Fruit fly (Drosophila melanogaster): Measurements from ENCODE around the gene CG42728.

CG42728 gene

dm6 chr3L:15510787-15511186 lies 17.2 kb downstream of the CG42728 start, which contains the start of gene MsrA:
TSS of gene MsrA (plus strand) at chr3L:15511052.
- TF ChIP-seq h (GFP tag; optimal IDR thresholded peaks at IDR 0.05) = peak; percentile 28
- peak; percentile 9 for TF ChIP-seq rgr (GFP tag; optimal IDR thresholded peaks at IDR 0.05)
- TF ChIP-seq Jra (GFP tag; optimal IDR thresholded peaks at IDR 0.05) = no peak
- TF ChIP-seq Dif (GFP tag; optimal IDR thresholded peaks at IDR 0.05; ENCODE audit: partially characterized antibody) = peak; percentile 81
- TF ChIP-seq sv (GFP tag; optimal IDR thresholded peaks at IDR 0.05) = no peak
- TF ChIP-seq N (GFP tag; optimal IDR thresholded peaks at IDR 0.05) = no peak
- no peak for TF ChIP-seq dmrt93B (GFP tag; optimal IDR thresholded peaks at IDR 0.05)
- TF ChIP-seq sage (GFP tag; optimal IDR thresholded peaks at IDR 0.05) = no peak
- TF ChIP-seq Sp1 (GFP tag; optimal IDR thresholded peaks at IDR 0.05) = peak; percentile 25
- TF ChIP-seq HLH106 (tag; optimal IDR thresholded peaks at IDR 0.05) = no peak
- TF ChIP-seq dl (GFP tag; optimal IDR thresholded peaks at IDR 0.05; ENCODE audit: insufficient read depth in 1 of 2, partially characterized antibody in 2 of 2) = peak; percentile 74 to 84
- TF ChIP-seq dsf (GFP tag; optimal IDR thresholded peaks at IDR 0.05; ENCODE audit: borderline replicate concordance) = no peak
- TF ChIP-seq CG9705 (GFP tag; optimal IDR thresholded peaks at IDR 0.05) = no peak
- peak; percentile 16 for TF ChIP-seq OdsH (GFP tag; optimal IDR thresholded peaks at IDR 0.05)
- no peak for TF ChIP-seq tai (GFP tag; optimal IDR thresholded peaks at IDR 0.05)

- TF ChIP-seq Sp1 (GFP tag; optimal IDR thresholded peaks at IDR 0.05) (no peak), Myc (optimal IDR thresholded peaks at IDR 0.05) (no peak), Vsx2 (GFP tag; optimal IDR thresholded peaks at IDR 0.05; ENCODE audit: partially characterized antibody) (no peak), pan (optimal IDR thresholded peaks at IDR 0.05) (no peak), brk (GFP tag; optimal IDR thresholded peaks at IDR 0.05) (no peak), GATAd (GFP tag; optimal IDR thresholded peaks at IDR 0.05) (no peak), Hnf4 (GFP tag; optimal IDR thresholded peaks at IDR 0.05) (no peak), tai (GFP tag; optimal IDR thresholded peaks at IDR 0.05) (no peak), dmrt93B (GFP tag; optimal IDR thresholded peaks at IDR 0.05) (no peak), N (GFP tag; optimal IDR thresholded peaks at IDR 0.05) (no peak), CG9705 (GFP tag; optimal IDR thresholded peaks at IDR 0.05) (no peak), h (GFP tag; optimal IDR thresholded peaks at IDR 0.05) (no peak), Hr83 (GFP tag; optimal IDR thresholded peaks at IDR 0.05; ENCODE audit: poor library complexity, severe bottlenecking) (no peak), br (GFP tag; optimal IDR thresholded peaks at IDR 0.05) (no peak), rgr (GFP tag; optimal IDR thresholded peaks at IDR 0.05) (no peak), dsf (GFP tag; optimal IDR thresholded peaks at IDR 0.05; ENCODE audit: borderline replicate concordance) (no peak), OdsH (GFP tag; optimal IDR thresholded peaks at IDR 0.05) (no peak)
These were observed 18.6 kb downstream of the CG42728 start, which contains the start of the genes gdl and gdl-ORF39 for dm6 chr3L:15509398-15509797. TSS of gene gdl (plus strand) at chr3L:15509445. TSS of gene gdl-ORF39 (plus strand) at chr3L:15509445.

dm6 chr3L:15508750-15509149 lies 19.2 kb downstream of the CG42728 start, which contains the start of gene Z600:
TSS of gene Z600 (plus strand) at chr3L:15509061.
- no peak for TF ChIP-seq Myc (optimal IDR thresholded peaks at IDR 0.05)
- TF ChIP-seq woc (GFP tag; optimal IDR thresholded peaks at IDR 0.05) = no peak
- no peak for TF ChIP-seq brk (GFP tag; optimal IDR thresholded peaks at IDR 0.05)
- no peak for TF ChIP-seq pan (optimal IDR thresholded peaks at IDR 0.05)
- no peak for TF ChIP-seq Hr83 (GFP tag; optimal IDR thresholded peaks at IDR 0.05; ENCODE audit: poor library complexity, severe bottlenecking)
- TF ChIP-seq br (GFP tag; optimal IDR thresholded peaks at IDR 0.05) = no peak

- TF ChIP-seq Jra (GFP tag; optimal IDR thresholded peaks at IDR 0.05) (peak; percentile 97), h (GFP tag; optimal IDR thresholded peaks at IDR 0.05) (peak; percentile 99), Vsx2 (GFP tag; optimal IDR thresholded peaks at IDR 0.05; ENCODE audit: partially characterized antibody) (no peak), psq (GFP tag; optimal IDR thresholded peaks at IDR 0.05) (peak; percentile 93), tai (GFP tag; optimal IDR thresholded peaks at IDR 0.05) (peak; percentile 96), sage (GFP tag; optimal IDR thresholded peaks at IDR 0.05) (peak; percentile 98), Abd-B (GFP tag; optimal IDR thresholded peaks at IDR 0.05) (no peak), OdsH (GFP tag; optimal IDR thresholded peaks at IDR 0.05) (peak; percentile 99), br (GFP tag; optimal IDR thresholded peaks at IDR 0.05) (peak; percentile 99), sv (GFP tag; optimal IDR thresholded peaks at IDR 0.05) (peak; percentile 98), ey (GFP tag; optimal IDR thresholded peaks at IDR 0.05) (peak; percentile 97), HLH106 (tag; optimal IDR thresholded peaks at IDR 0.05) (peak; percentile 99), pan (optimal IDR thresholded peaks at IDR 0.05) (no peak), GATAd (GFP tag; optimal IDR thresholded peaks at IDR 0.05) (no peak), foxo (GFP tag; optimal IDR thresholded peaks at IDR 0.05) (peak; percentile 96 to 99), lola (GFP tag; optimal IDR thresholded peaks at IDR 0.05) (no peak), dsf (GFP tag; optimal IDR thresholded peaks at IDR 0.05; ENCODE audit: borderline replicate concordance) (peak; percentile 83), Dfd (GFP tag; optimal IDR thresholded peaks at IDR 0.05) (no peak), Myc (optimal IDR thresholded peaks at IDR 0.05) (no peak), fru (GFP tag; optimal IDR thresholded peaks at IDR 0.05) (peak; percentile 99), Hr83 (GFP tag; optimal IDR thresholded peaks at IDR 0.05; ENCODE audit: poor library complexity, severe bottlenecking) (no peak), woc (GFP tag; optimal IDR thresholded peaks at IDR 0.05) (peak; percentile 96), Mio (GFP tag; optimal IDR thresholded peaks at IDR 0.05) (peak; percentile 85), dmrt93B (GFP tag; optimal IDR thresholded peaks at IDR 0.05) (peak; percentile 94), CG9705 (GFP tag; optimal IDR thresholded peaks at IDR 0.05) (peak; percentile 98), N (GFP tag; optimal IDR thresholded peaks at IDR 0.05) (no peak), Dif (GFP tag; optimal IDR thresholded peaks at IDR 0.05; ENCODE audit: partially characterized antibody) (no peak), dl (GFP tag; optimal IDR thresholded peaks at IDR 0.05; ENCODE audit: insufficient read depth in 1 of 2, partially characterized antibody in 2 of 2) (no peak), brk (GFP tag; optimal IDR thresholded peaks at IDR 0.05) (peak; percentile 98), jim (GFP tag; optimal IDR thresholded peaks at IDR 0.05) (no peak), Rel (GFP tag; optimal IDR thresholded peaks at IDR 0.05) (peak; percentile 89), Rel (tag; optimal IDR thresholded peaks at IDR 0.05) (peak; percentile 95), usp (GFP tag; optimal IDR thresholded peaks at IDR 0.05) (no peak), Sp1 (GFP tag; optimal IDR thresholded peaks at IDR 0.05) (peak; percentile 99), Hr78 (GFP tag; optimal IDR thresholded peaks at IDR 0.05) (no peak), CrebA (GFP tag; optimal IDR thresholded peaks at IDR 0.05; ENCODE audit: borderline replicate concordance) (no peak), Hnf4 (GFP tag; optimal IDR thresholded peaks at IDR 0.05) (peak; percentile 96)
These were observed 19.8 kb downstream of the CG42728 start, which contains the start of gene CG7841 for dm6 chr3L:15508233-15508632. TSS of gene CG7841 (minus strand) at chr3L:15508252.

All from whole organism, wandering third instar larva.